Worm (Caenorhabditis elegans): ENCODE results near the gene sru-12.

sru-12 gene

DNA sequence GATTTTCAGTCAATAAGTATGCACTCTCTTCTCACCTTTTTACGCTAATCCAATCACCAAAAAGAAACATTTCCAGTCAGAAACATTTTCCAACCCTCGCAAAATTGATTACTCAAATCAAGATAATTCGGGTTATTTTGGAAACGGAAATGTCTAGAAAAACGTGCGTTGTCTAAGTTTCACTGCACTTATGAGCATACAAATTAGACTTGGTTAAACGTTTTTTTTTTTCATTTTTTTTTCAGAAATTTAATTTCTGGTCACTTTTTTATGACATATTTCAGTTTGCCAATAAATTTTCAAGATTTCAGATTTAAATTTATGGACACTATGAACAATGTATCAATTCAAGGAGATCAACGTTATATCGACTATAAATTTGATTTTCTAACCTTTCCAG lies at the start of gene sru-12:
Gene sru-12 (plus strand): TSS at position 301 of the 400 bp plus-strand sequence.
- TF ChIP-seq lin-39 (tag; optimal IDR thresholded peaks at IDR 0.05) (no peak), R02D3.7 (tag; optimal IDR thresholded peaks at IDR 0.05) (no peak), elt-1 (tag; optimal IDR thresholded peaks at IDR 0.05) (no peak), mdl-1 (tag; optimal IDR thresholded peaks at IDR 0.05) (no peak), fos-1 (tag; optimal IDR thresholded peaks at IDR 0.05) (no peak), snpc-4 (tag; optimal IDR thresholded peaks at IDR 0.05) (no peak), pqm-1 (tag; optimal IDR thresholded peaks at IDR 0.05) (no peak), fkh-2 (tag; optimal IDR thresholded peaks at IDR 0.05) (no peak), hmg-11 (tag; optimal IDR thresholded peaks at IDR 0.05) (no peak), nhr-11 (tag; optimal IDR thresholded peaks at IDR 0.05) (no peak)

DNA sequence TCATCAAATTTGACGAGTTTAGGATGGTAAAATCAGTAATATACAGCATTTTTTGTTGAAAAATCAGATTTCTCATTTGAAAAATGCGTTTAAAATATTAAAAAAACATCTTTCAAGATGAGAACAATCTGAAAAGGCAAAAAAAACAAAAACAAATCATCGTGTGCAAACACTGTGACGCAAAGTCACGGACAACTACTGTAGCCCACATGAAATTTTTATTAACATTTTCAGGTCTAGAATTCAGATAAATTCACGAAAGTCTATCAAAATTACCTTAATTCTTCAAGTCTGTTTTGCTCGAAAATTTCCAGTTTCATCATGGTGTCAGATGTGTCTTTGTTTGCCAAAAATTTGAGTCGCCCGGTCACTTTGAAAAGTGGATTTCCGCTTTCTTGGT lies 44.1 kb upstream of the sru-12 start:
- TF ChIP-seq nhr-77 (tag; optimal IDR thresholded peaks at IDR 0.05) (no peak), fkh-10 (GFP tag; optimal IDR thresholded peaks at IDR 0.05) (no peak), aly-2 (tag; optimal IDR thresholded peaks at IDR 0.05) (no peak), nhr-43 (tag; optimal IDR thresholded peaks at IDR 0.05; ENCODE audit: poor library complexity, severe bottlenecking) (no peak), daf-12 (tag; optimal IDR thresholded peaks at IDR 0.05) (no peak), unc-39 (tag; optimal IDR thresholded peaks at IDR 0.05) (no peak)

DNA sequence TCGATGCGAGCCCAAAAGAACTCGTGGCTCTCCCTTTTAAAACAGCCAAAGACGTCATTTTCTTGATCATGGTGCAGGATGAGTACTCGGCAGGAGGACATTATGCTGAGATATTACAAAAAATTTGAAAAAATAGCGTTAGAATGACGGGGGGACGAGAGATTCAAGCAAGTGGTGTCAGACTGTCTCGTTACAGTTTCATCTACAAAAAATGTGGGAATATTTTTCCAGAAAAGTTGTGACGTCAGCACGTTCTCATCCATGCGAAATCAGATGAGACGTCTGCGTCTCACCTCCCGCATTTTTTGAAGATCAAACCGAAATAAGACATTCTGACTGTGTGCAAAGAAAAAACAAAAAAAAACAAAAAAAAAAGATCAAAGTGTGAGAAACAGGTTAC lies 42.8 kb upstream of the sru-12 start, which contains the start of gene rsd-2:
Gene rsd-2 (minus strand): TSS at position 101 of the 400 bp plus-strand sequence.
- TF ChIP-seq elt-3 (tag; optimal IDR thresholded peaks at IDR 0.05) (no peak), ama-1 (optimal IDR thresholded peaks at IDR 0.05) (no peak), unc-62 (GFP tag; optimal IDR thresholded peaks at IDR 0.05) (no peak), fkh-10 (GFP tag; optimal IDR thresholded peaks at IDR 0.05) (no peak), mdl-1 (tag; optimal IDR thresholded peaks at IDR 0.05) (no peak), nhr-43 (tag; optimal IDR thresholded peaks at IDR 0.05; ENCODE audit: poor library complexity, severe bottlenecking) (no peak), zag-1 (tag; optimal IDR thresholded peaks at IDR 0.05) (no peak), hmg-11 (tag; optimal IDR thresholded peaks at IDR 0.05) (no peak), aly-2 (tag; optimal IDR thresholded peaks at IDR 0.05) (no peak), eor-1 (tag; optimal IDR thresholded peaks at IDR 0.05) (no peak), lin-39 (tag; optimal IDR thresholded peaks at IDR 0.05) (no peak), snpc-4 (tag; optimal IDR thresholded peaks at IDR 0.05) (no peak), nfya-1 (tag; optimal IDR thresholded peaks at IDR 0.05; ENCODE audit: insufficient read depth) (no peak), egl-5 (tag; optimal IDR thresholded peaks at IDR 0.05) (no peak)

DNA sequence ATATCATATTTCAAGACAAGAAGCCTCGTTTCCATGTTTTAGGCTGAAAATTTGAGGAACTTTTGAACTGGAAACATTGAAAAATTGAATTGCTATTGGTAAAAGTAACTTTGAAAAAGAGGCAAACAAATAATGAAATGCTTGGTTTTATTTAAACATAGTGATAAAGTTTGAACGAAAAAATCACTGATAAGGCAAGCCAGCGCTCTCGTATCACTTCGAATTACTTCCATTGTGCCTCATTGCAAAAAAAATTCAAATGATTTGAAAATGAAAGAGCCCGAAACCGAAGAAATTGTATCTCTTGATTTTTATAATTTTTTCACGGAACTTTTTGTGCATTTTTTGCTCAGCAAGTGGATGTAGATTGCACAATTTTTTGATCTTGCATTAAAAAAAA lies 34.8 kb upstream of the sru-12 start, which contains the start of gene F52G2.3:
Gene F52G2.3 (minus strand): TSS at position 43 of the 400 bp plus-strand sequence.
- TF ChIP-seq elt-2 (tag; optimal IDR thresholded peaks at IDR 0.05) = peak; percentile 62
- peak; percentile 20 for TF ChIP-seq pqm-1 (tag; optimal IDR thresholded peaks at IDR 0.05)
- no peak for TF ChIP-seq lsy-12 (tag; optimal IDR thresholded peaks at IDR 0.05)

DNA sequence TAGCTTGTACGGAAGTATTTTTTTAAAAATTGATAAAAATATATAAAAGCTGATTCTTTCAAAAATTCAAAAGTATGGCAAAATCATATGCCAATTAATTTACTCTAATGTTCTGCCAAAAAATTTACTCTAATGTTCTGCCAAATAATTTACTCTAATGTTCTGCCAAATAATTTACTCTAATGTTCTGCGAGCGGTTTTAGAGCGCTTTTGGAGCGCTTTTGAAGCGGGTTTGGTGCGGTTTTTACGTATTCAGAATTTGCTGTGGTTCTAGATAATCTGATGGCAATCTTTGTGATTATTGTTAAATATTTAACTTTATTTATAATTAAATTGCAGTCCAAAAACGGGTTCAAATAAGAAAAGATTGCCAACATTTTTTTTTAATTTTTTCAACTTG lies 33.7 kb upstream of the sru-12 start:
- no peak for TF ChIP-seq hmg-11 (tag; optimal IDR thresholded peaks at IDR 0.05)
- no peak for TF ChIP-seq nhr-23 (tag; optimal IDR thresholded peaks at IDR 0.05)
- no peak for TF ChIP-seq nhr-237 (tag; optimal IDR thresholded peaks at IDR 0.05)
- no peak for TF ChIP-seq lin-15B (tag; optimal IDR thresholded peaks at IDR 0.05)
- no peak for TF ChIP-seq elt-3 (tag; optimal IDR thresholded peaks at IDR 0.05)
- no peak for TF ChIP-seq nfya-1 (tag; optimal IDR thresholded peaks at IDR 0.05; ENCODE audit: insufficient read depth)
- no peak for TF ChIP-seq R02D3.7 (tag; optimal IDR thresholded peaks at IDR 0.05)
- TF ChIP-seq ZK546.5 (tag; optimal IDR thresholded peaks at IDR 0.05) = no peak
- no peak for TF ChIP-seq ceh-28 (tag; optimal IDR thresholded peaks at IDR 0.05)
- no peak for TF ChIP-seq ztf-4 (tag; optimal IDR thresholded peaks at IDR 0.05)
- TF ChIP-seq ama-1 (optimal IDR thresholded peaks at IDR 0.05) = no peak
- TF ChIP-seq nhr-76 (tag; optimal IDR thresholded peaks at IDR 0.05) = no peak
- no peak for TF ChIP-seq ceh-16 (tag; optimal IDR thresholded peaks at IDR 0.05)
- TF ChIP-seq nhr-28 (tag; optimal IDR thresholded peaks at IDR 0.05) = no peak
- TF ChIP-seq lsy-12 (tag; optimal IDR thresholded peaks at IDR 0.05) = no peak
- no peak for TF ChIP-seq pha-4 (tag; optimal IDR thresholded peaks at IDR 0.05)
- no peak for TF ChIP-seq fkh-10 (GFP tag; optimal IDR thresholded peaks at IDR 0.05)

Measured in whole organism, L3 larva.